Worm (Caenorhabditis elegans) whole organism, L3 larva: ENCODE measurements around the gene mbk-2.

Source experiments
- R02D3.7 ChIP-seq: fragments of 150-350 bp; optimal IDR thresholded peaks from 2 replicates; lab custom pipeline; 2014; ENCODE audit warnings: missing biosample characterization, missing genetic modification characterization
- aly-2 ChIP-seq: fragments of 150-350 bp; optimal IDR thresholded peaks from 2 replicates; lab custom pipeline; 2014; ENCODE audit warnings: missing biosample characterization, missing genetic modification characterization
- ama-1 ChIP-seq: fragments of 150-350 bp; optimal IDR thresholded peaks from 2 replicates; lab custom pipeline; 2018
- ceh-16 ChIP-seq: sonication (generic microtip); optimal IDR thresholded peaks from 2 replicates; lab custom pipeline; 2017; ENCODE audit warnings: missing biosample characterization, missing genetic modification characterization
- ceh-28 ChIP-seq: fragments of 150-350 bp; optimal IDR thresholded peaks from 2 replicates; lab custom pipeline; 2014; ENCODE audit warnings: missing biosample characterization, missing genetic modification reagents, missing genetic modification characterization
- ceh-82 ChIP-seq: fragments of 150-350 bp; optimal IDR thresholded peaks from 2 replicates; lab custom pipeline; 2014; ENCODE audit warnings: missing biosample characterization, missing genetic modification characterization
- daf-12 ChIP-seq: fragments of 150-350 bp; optimal IDR thresholded peaks from 2 replicates; lab custom pipeline; 2014; ENCODE audit warnings: missing biosample characterization, missing genetic modification reagents, missing genetic modification characterization
- egl-27 ChIP-seq: sonication (generic microtip); optimal IDR thresholded peaks from 4 replicates; lab custom pipeline; 2017; ENCODE audit warnings: missing biosample characterization, missing genetic modification reagents, missing genetic modification characterization
- egl-5 ChIP-seq: fragments of 150-350 bp; optimal IDR thresholded peaks from 2 replicates; lab custom pipeline; 2017; ENCODE audit warnings: missing biosample characterization, missing genetic modification reagents, missing genetic modification characterization, inconsistent platforms
- elt-1 ChIP-seq: fragments of 150-350 bp; optimal IDR thresholded peaks from 2 replicates; lab custom pipeline; 2014; ENCODE audit warnings: missing biosample characterization, missing genetic modification characterization
- elt-3 ChIP-seq, 3 experiments: fragments of 150-350 bp in 1 of 3; sonication (generic microtip) in 2 of 3; optimal IDR thresholded peaks; 2 replicates in 2 of 3; 4 replicates in 1 of 3; lab custom pipeline; 2014 to 2017; ENCODE audit warnings: missing biosample characterization in 3 of 3, missing genetic modification characterization in 3 of 3
- eor-1 ChIP-seq, 2 experiments: fragments of 150-350 bp; optimal IDR thresholded peaks; 2 replicates each; lab custom pipeline; 2014 to 2018; ENCODE audit warnings: missing biosample characterization in 2 of 2, missing genetic modification characterization in 2 of 2
- fkh-10 ChIP-seq: sonication (generic microtip); optimal IDR thresholded peaks from 2 replicates; lab custom pipeline; 2017; ENCODE audit warnings: missing biosample characterization, missing genetic modification reagents, missing genetic modification characterization
- fkh-2 ChIP-seq: fragments of 150-350 bp; optimal IDR thresholded peaks from 2 replicates; lab custom pipeline; 2014; ENCODE audit warnings: missing biosample characterization, missing genetic modification reagents, missing genetic modification characterization
- fos-1 ChIP-seq: fragments of 150-350 bp; optimal IDR thresholded peaks from 2 replicates; lab custom pipeline; 2014; ENCODE audit warnings: missing biosample characterization, missing genetic modification characterization
- hmg-11 ChIP-seq: sonication (generic microtip); optimal IDR thresholded peaks from 2 replicates; lab custom pipeline; 2016; ENCODE audit warnings: missing genetic modification characterization, missing compliant biosample characterization
- lin-15B ChIP-seq: fragments of 150-350 bp; optimal IDR thresholded peaks from 2 replicates; lab custom pipeline; 2014; ENCODE audit warnings: missing biosample characterization, missing genetic modification characterization
- lin-39 ChIP-seq: fragments of 150-350 bp; optimal IDR thresholded peaks from 2 replicates; lab custom pipeline; 2018; ENCODE audit warnings: missing biosample characterization, missing genetic modification reagents, missing genetic modification characterization
- mdl-1 ChIP-seq: fragments of 150-350 bp; optimal IDR thresholded peaks from 2 replicates; lab custom pipeline; 2014; ENCODE audit warnings: missing biosample characterization, missing genetic modification characterization
- mml-1 ChIP-seq: fragments of 150-350 bp; sonication (generic microtip); optimal IDR thresholded peaks from 3 replicates; lab custom pipeline; 2014; ENCODE audit warnings: missing biosample characterization, missing genetic modification characterization
- nfya-1 ChIP-seq: sonication (generic microtip); optimal IDR thresholded peaks from 2 replicates; lab custom pipeline; 2017; ENCODE audit warnings: missing genetic modification characterization, mild to moderate bottlenecking, missing compliant biosample characterization, antibody characterized with exemption, moderate library complexity; ENCODE audit not compliant: insufficient read depth
- nhr-11 ChIP-seq: fragments of 150-350 bp; optimal IDR thresholded peaks from 2 replicates; lab custom pipeline; 2014; ENCODE audit warnings: missing biosample characterization, missing genetic modification characterization
- nhr-12 ChIP-seq: fragments of 150-350 bp; optimal IDR thresholded peaks from 2 replicates; lab custom pipeline; 2014; ENCODE audit warnings: missing biosample characterization, missing genetic modification characterization
- nhr-23 ChIP-seq: fragments of 150-350 bp; optimal IDR thresholded peaks from 2 replicates; lab custom pipeline; 2014; ENCODE audit warnings: missing biosample characterization, missing genetic modification reagents, missing genetic modification characterization
- nhr-237 ChIP-seq: fragments of 150-350 bp; optimal IDR thresholded peaks from 2 replicates; lab custom pipeline; 2014; ENCODE audit warnings: missing biosample characterization, missing genetic modification characterization
- nhr-25 ChIP-seq: sonication (generic microtip); optimal IDR thresholded peaks from 2 replicates; lab custom pipeline; 2017; ENCODE audit warnings: missing biosample characterization, missing genetic modification characterization
- nhr-28 ChIP-seq: fragments of 150-350 bp; optimal IDR thresholded peaks from 2 replicates; lab custom pipeline; 2014; ENCODE audit warnings: missing biosample characterization, missing genetic modification characterization
- nhr-43 ChIP-seq: sonication (generic microtip); optimal IDR thresholded peaks from 2 replicates; lab custom pipeline; 2016; ENCODE audit warnings: mild to moderate bottlenecking, missing genetic modification characterization, missing compliant biosample characterization; ENCODE audit not compliant: poor library complexity, severe bottlenecking
- nhr-76 ChIP-seq: fragments of 150-350 bp; sonication (generic microtip); optimal IDR thresholded peaks from 5 replicates; lab custom pipeline; 2014; ENCODE audit warnings: missing biosample characterization, missing genetic modification characterization
- pha-4 ChIP-seq: fragments of 150-350 bp; optimal IDR thresholded peaks from 2 replicates; lab custom pipeline; 2014; ENCODE audit warnings: missing biosample characterization, missing genetic modification reagents, missing genetic modification characterization
- pqm-1 ChIP-seq: fragments of 150-350 bp; optimal IDR thresholded peaks from 2 replicates; lab custom pipeline; 2017; ENCODE audit warnings: missing biosample characterization, missing genetic modification characterization, inconsistent platforms
- sea-2 ChIP-seq: fragments of 150-350 bp; sonication (generic microtip); optimal IDR thresholded peaks from 4 replicates; lab custom pipeline; 2014; ENCODE audit warnings: missing biosample characterization, missing genetic modification reagents, missing genetic modification characterization
- snpc-4 ChIP-seq: fragments of 150-350 bp; optimal IDR thresholded peaks from 2 replicates; lab custom pipeline; 2014; ENCODE audit warnings: missing biosample characterization, missing genetic modification characterization
- tbx-2 ChIP-seq: sonication (generic microtip); optimal IDR thresholded peaks from 2 replicates; lab custom pipeline; 2016; ENCODE audit warnings: mild to moderate bottlenecking, missing genetic modification characterization, missing compliant biosample characterization
- unc-39 ChIP-seq: sonication (generic microtip); optimal IDR thresholded peaks from 4 replicates; lab custom pipeline; 2017; ENCODE audit warnings: missing biosample characterization, missing genetic modification characterization
- unc-62 ChIP-seq: fragments of 150-350 bp; sonication (generic microtip); optimal IDR thresholded peaks from 4 replicates; lab custom pipeline; 2014; ENCODE audit warnings: missing biosample characterization, missing genetic modification reagents, missing genetic modification characterization
- zag-1 ChIP-seq: fragments of 150-350 bp; optimal IDR thresholded peaks from 2 replicates; lab custom pipeline; 2014; ENCODE audit warnings: missing biosample characterization, missing genetic modification characterization
- ztf-11 ChIP-seq: fragments of 150-350 bp; optimal IDR thresholded peaks from 2 replicates; lab custom pipeline; 2014; ENCODE audit warnings: missing biosample characterization, missing genetic modification characterization
- ztf-4 ChIP-seq: fragments of 150-350 bp; optimal IDR thresholded peaks from 2 replicates; lab custom pipeline; 2014; ENCODE audit warnings: missing biosample characterization, missing genetic modification characterization

mbk-2 gene

ce11 chrIV:12999087-12999486 is 9.9 kb upstream of the mbk-2 start:
- TF ChIP-seq fos-1 (no peak), elt-3 (tag; optimal IDR thresholded peaks at IDR 0.05; lab: Kevin White, UChicago) (no peak), nhr-23 (tag; lab: Kevin White, UChicago) (peak; percentile 29), pha-4 (tag; lab: Kevin White, UChicago) (no peak)

DNA sequence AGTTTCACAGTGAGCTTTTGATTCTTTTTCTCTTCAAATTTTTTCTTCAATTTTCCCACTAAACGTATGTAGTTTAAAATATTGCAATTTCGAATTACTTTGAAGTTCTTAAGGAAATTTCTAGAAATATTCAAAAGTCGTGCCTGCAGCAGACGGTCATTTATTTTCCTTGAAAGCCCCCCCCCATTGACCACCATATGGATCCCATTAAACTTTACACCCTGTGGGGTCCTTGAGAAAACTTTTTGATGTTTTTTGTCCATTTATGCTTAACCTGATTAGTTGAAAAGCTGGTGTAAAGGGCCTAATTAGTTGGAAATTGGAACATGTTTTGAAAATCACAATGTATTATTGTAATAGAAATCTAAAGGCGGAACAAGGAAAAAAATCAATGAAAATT is 549 bp downstream of the mbk-2 start:
- TF ChIP-seq fos-1 (no peak), ceh-16 (tag; lab: Kevin White, UChicago) (no peak), ceh-82 (no peak), nhr-25 (tag; lab: Kevin White, UChicago) (no peak), mdl-1 (no peak), elt-3 (tag; optimal IDR thresholded peaks at IDR 0.05; lab: Kevin White, UChicago) (no peak), nhr-11 (no peak), nhr-28 (tag; lab: Kevin White, UChicago) (no peak)

DNA sequence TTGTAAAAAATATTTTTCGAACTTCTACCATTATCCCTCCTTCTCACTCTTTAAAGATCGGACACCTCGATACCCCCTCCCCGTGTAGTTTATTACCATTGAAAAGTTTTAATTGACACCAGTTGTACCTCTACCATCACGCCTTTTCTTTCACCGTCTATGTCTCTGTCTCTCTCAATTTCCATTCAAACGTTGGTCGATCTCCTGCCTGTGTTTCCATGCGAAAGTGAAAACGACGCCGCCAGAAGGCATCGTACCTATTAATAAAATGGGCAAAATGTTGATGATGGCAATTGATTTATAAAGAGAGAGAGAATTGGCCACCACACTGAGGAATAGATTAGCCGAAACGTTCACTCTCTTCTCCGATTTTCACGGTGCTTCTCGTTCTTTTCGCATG is 4.3 kb downstream of the mbk-2 start:
- TF ChIP-seq snpc-4 (tag; lab: Kevin White, UChicago) (no peak), nhr-25 (tag; lab: Kevin White, UChicago) (peak; percentile 59), elt-1 (tag; lab: Kevin White, UChicago) (peak; percentile 52), egl-5 (tag; lab: Kevin White, UChicago) (peak; percentile 62), egl-27 (no peak)

ce11 chrIV:13013711-13014341 is 4.9 kb downstream of the mbk-2 start:
- TF ChIP-seq snpc-4 (tag; lab: Kevin White, UChicago) (peak; percentile 24), elt-1 (tag; lab: Kevin White, UChicago) (peak; percentile 97), hmg-11 (tag; lab: Kevin White, UChicago) (no peak)

DNA sequence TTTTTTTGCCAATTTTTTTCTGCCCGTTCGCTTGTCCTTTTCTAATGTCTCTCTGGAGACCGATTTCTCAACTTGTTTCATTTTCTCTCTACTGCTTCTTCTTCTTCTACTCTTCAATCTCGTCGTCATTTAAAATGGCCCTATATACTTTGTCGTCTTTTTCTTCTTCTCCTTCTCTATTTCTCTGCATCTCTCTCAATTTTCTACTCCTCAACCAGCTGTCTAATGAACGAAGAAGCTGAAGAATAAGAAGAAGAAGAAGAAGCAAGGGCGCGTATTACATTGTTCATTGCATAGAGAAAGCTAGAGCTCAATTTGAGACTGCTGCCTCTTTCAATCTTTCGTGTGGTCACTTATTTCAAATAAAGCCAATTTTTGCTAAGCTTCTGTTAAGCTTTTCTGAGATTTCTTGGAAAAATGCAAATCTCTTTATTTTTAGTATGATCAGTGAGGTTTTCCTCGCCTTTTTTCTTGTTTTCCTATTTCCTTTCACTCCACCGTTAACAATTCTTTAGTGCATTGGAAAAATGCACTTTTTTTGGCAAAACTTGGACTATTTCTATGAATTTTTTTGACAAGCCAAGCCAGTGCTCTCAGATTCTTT is 6.9 kb downstream of the mbk-2 start:
- TF ChIP-seq egl-5 (tag; lab: Kevin White, UChicago): peak; percentile 29
- TF ChIP-seq nhr-237: no peak
- no peak for TF ChIP-seq sea-2
- TF ChIP-seq elt-1 (tag; lab: Kevin White, UChicago): no peak
- peak; percentile 38 for TF ChIP-seq nfya-1
- TF ChIP-seq tbx-2: no peak
- TF ChIP-seq lin-39 (tag; lab: Kevin White, UChicago): peak; percentile 44
- no peak for TF ChIP-seq nhr-12 (tag; lab: Kevin White, UChicago)
- TF ChIP-seq, all 47 proteins: peak for 3

DNA sequence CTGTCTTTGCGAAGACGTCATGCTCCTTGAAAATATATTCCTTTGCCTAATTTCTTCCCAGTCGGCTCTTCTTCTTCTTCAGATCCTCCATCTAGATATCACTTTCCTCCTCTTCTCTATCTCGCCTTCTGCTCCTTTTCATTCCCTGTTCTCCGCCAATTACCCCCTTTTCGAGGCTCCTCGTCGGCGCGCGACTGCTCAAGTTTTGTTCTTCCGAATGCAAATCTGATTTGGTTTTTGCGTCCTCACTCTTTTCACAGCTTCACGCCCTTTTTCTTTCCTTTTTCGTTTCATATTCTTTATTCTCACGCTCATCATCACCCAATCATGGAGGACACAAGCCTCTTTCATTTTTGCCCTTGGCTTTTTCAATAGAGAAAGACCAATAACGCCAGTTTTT is 7.9 kb downstream of the mbk-2 start:
- TF ChIP-seq egl-27: no peak
- no peak for TF ChIP-seq ceh-16 (tag; lab: Kevin White, UChicago)
- TF ChIP-seq nhr-25 (tag; lab: Kevin White, UChicago): no peak
- no peak for TF ChIP-seq ztf-11
- TF ChIP-seq fkh-10 (GFP tag; lab: Kevin White, UChicago): peak; percentile 70
- no peak for TF ChIP-seq nfya-1
- TF ChIP-seq aly-2 (tag; lab: Kevin White, UChicago): no peak
- no peak for TF ChIP-seq lin-15B
- no peak for TF ChIP-seq ceh-82
- no peak for TF ChIP-seq R02D3.7 (tag; lab: Kevin White, UChicago)
- peak; percentile 39 for TF ChIP-seq hmg-11 (tag; lab: Kevin White, UChicago)
- no peak for TF ChIP-seq unc-62 (GFP tag; lab: Kevin White, UChicago)

DNA sequence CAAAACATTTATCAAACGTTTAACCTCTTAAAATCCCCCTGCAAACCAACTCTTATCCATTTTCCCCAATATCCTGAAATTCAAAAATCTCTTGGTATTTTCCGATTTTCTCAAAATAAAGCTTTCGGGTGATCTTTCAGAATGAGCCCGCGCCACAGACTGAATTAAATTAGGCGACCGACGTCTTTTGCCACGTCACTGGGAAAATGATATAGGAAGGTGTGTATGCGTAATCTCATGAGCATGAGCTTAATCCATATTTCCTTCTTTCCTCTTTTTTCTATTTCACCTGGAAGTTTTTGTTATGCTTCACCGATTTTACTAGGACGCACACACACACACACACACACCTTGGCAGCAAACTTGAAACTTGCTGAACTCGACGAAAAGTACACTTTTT is 12.0 kb downstream of the mbk-2 start:
- no peak for TF ChIP-seq nhr-25 (tag; lab: Kevin White, UChicago)

- TF ChIP-seq unc-39 (no peak), nhr-76 (tag; lab: Kevin White, UChicago) (no peak), ama-1 (lab: Kevin White, UChicago) (no peak), nhr-43 (tag; lab: Kevin White, UChicago) (no peak), zag-1 (tag; lab: Kevin White, UChicago) (no peak), mml-1 (no peak), elt-1 (tag; lab: Kevin White, UChicago) (no peak), ztf-4 (tag; lab: Kevin White, UChicago) (no peak), ceh-28 (tag; lab: Kevin White, UChicago) (no peak), sea-2 (no peak), daf-12 (tag; lab: Kevin White, UChicago) (no peak), pqm-1 (tag; lab: Kevin White, UChicago) (no peak), fkh-10 (GFP tag; lab: Kevin White, UChicago) (no peak), nhr-25 (tag; lab: Kevin White, UChicago) (no peak), mdl-1 (no peak), eor-1 (tag; optimal IDR thresholded peaks at IDR 0.05; lab: Kevin White, UChicago) (no peak), fkh-2 (tag; lab: Kevin White, UChicago) (no peak)
Observed at ce11 chrIV:13022892-13023291, 13.9 kb downstream of the mbk-2 start.
